Worm (Caenorhabditis elegans): ENCODE measurements around the gene Y6G8.5.

ce11 chrV:17598810-17599209 lies 16.7 kb downstream of the Y6G8.5 start, which contains the start of gene Y6G8.2:
- TF ChIP-seq jun-1 (tag; optimal IDR thresholded peaks at IDR 0.05) (no peak), skn-1 (tag; optimal IDR thresholded peaks at IDR 0.05) (no peak), ama-1 (optimal IDR thresholded peaks at IDR 0.05) (no peak), ceh-20 (GFP tag; IDR thresholded peaks at IDR 0.05) (no peak), nhr-76 (tag; optimal IDR thresholded peaks at IDR 0.05) (no peak), unc-62 (GFP tag; optimal IDR thresholded peaks at IDR 0.05 in 1 of 2) (no peak), unc-62 (tag; optimal IDR thresholded peaks at IDR 0.05) (no peak), unc-39 (tag; optimal IDR thresholded peaks at IDR 0.05) (no peak), mep-1 (tag; optimal IDR thresholded peaks at IDR 0.05) (no peak), F44E2.7 (GFP tag; IDR thresholded peaks at IDR 0.05) (no peak), zag-1 (tag; optimal IDR thresholded peaks at IDR 0.05) (no peak)

Data from whole organism, L4 larva.